Fruit fly (Drosophila melanogaster): ENCODE measurements around the gene ush.

ush gene

dm6 chr2L:439339-439738, 36.7 kb upstream of the ush start:
- TF ChIP-seq CG1233 (GFP tag; optimal IDR thresholded peaks at IDR 0.05) = no peak
- peak; percentile 22 for TF ChIP-seq phol (tag; optimal IDR thresholded peaks at IDR 0.05)
- TF ChIP-seq lola (GFP tag; optimal IDR thresholded peaks at IDR 0.05) = peak in 1 of 3 experiments; percentile 34
- peak; percentile 55 for TF ChIP-seq CG10979 (tag; optimal IDR thresholded peaks at IDR 0.05)
- peak; percentile 71 for TF ChIP-seq nom (GFP tag; optimal IDR thresholded peaks at IDR 0.05)
- peak; percentile 88 for TF ChIP-seq lbe (GFP tag; optimal IDR thresholded peaks at IDR 0.05)
- no peak for TF ChIP-seq CG3407 (GFP tag; optimal IDR thresholded peaks at IDR 0.05)
- no peak for TF ChIP-seq bbx (GFP tag; IDR thresholded peaks at IDR 0.05; ENCODE audit: partially characterized antibody)
- no peak for TF ChIP-seq Neu2 (GFP tag; optimal IDR thresholded peaks at IDR 0.05; ENCODE audit: borderline replicate concordance)
- TF ChIP-seq CG4424 (GFP tag; optimal IDR thresholded peaks at IDR 0.05) = peak; percentile 8
- peak; percentile 6 for TF ChIP-seq CG15601 (tag; optimal IDR thresholded peaks at IDR 0.05)
- peak; percentile 55 for TF ChIP-seq CG18262 (tag; optimal IDR thresholded peaks at IDR 0.05)
- peak; percentile 68 for TF ChIP-seq Drgx (GFP tag; IDR thresholded peaks at IDR 0.05)
- TF ChIP-seq ara (GFP tag; IDR thresholded peaks at IDR 0.05) = peak; percentile 55; the same call in 1 of the 2 replicates
- no peak for TF ChIP-seq Hmx (GFP tag; optimal IDR thresholded peaks at IDR 0.05)
- TF ChIP-seq CG14710 (tag; optimal IDR thresholded peaks at IDR 0.05) = peak; percentile 17
- TF ChIP-seq Bteb2 (GFP tag; optimal IDR thresholded peaks at IDR 0.05) = no peak
- TF ChIP-seq Xrp1 (GFP tag; IDR thresholded peaks at IDR 0.05) = peak; percentile 63
- TF ChIP-seq CG17361 (GFP tag; IDR thresholded peaks at IDR 0.05) = 0 out of 3 replicates have a peak, but pooled peaks have one; percentile 23
- peak; percentile 79 for TF ChIP-seq sens (GFP tag)
- no peak for TF ChIP-seq CG10462 (GFP tag; optimal IDR thresholded peaks at IDR 0.05)
- TF ChIP-seq CG10267 (tag; optimal IDR thresholded peaks at IDR 0.05) = peak; percentile 31
- peak; percentile 43 for TF ChIP-seq corto (GFP tag; optimal IDR thresholded peaks at IDR 0.05)
- peak; percentile 2 for TF ChIP-seq fd96Cb (tag; optimal IDR thresholded peaks at IDR 0.05)
- TF ChIP-seq CG17829 (tag; optimal IDR thresholded peaks at IDR 0.05) = peak; percentile 22
- peak; percentile 29 for TF ChIP-seq gem (tag; optimal IDR thresholded peaks at IDR 0.05)
- no peak for TF ChIP-seq dm (GFP tag; optimal IDR thresholded peaks at IDR 0.05)
- peak; percentile 29 for TF ChIP-seq Blimp-1 (GFP tag; optimal IDR thresholded peaks at IDR 0.05)
- TF ChIP-seq Spps (tag; optimal IDR thresholded peaks at IDR 0.05) = peak; percentile 15
- TF ChIP-seq CG2875 (GFP tag; optimal IDR thresholded peaks at IDR 0.05) = no peak
- peak; percentile 46 for TF ChIP-seq Med (GFP tag)
- peak; percentile 34 to 65 for TF ChIP-seq bsh (GFP tag; optimal IDR thresholded peaks at IDR 0.05)
- no peak for TF ChIP-seq usp (GFP tag; optimal IDR thresholded peaks at IDR 0.05)
- TF ChIP-seq CG7372 (GFP tag; IDR thresholded peaks at IDR 0.05) = no peak
- TF ChIP-seq Dfd (GFP tag; optimal IDR thresholded peaks at IDR 0.05) = no peak
- peak; percentile 55 for TF ChIP-seq dmrt11E (tag; optimal IDR thresholded peaks at IDR 0.05)
- peak; percentile 6 for TF ChIP-seq kni (GFP tag; optimal IDR thresholded peaks at IDR 0.05)
- no peak for TF ChIP-seq CG12071 (GFP tag; optimal IDR thresholded peaks at IDR 0.05)
- TF ChIP-seq crol (GFP tag; IDR thresholded peaks at IDR 0.05) = 0 out of 2 replicates have a peak, but pooled peaks have one; percentile 17
- TF ChIP-seq C15 (GFP tag; IDR thresholded peaks at IDR 0.05) = no peak
- TF ChIP-seq CG11085 (GFP tag; IDR thresholded peaks at IDR 0.05) = no peak
- TF ChIP-seq row (GFP tag; IDR thresholded peaks at IDR 0.05) = peak; percentile 12; the same call in 1 of the 3 replicates
- TF ChIP-seq CG17328 (GFP tag; IDR thresholded peaks at IDR 0.05) = no peak
- peak; percentile 96 for TF ChIP-seq D19A (tag; optimal IDR thresholded peaks at IDR 0.05)
- TF ChIP-seq CG2712 (tag; optimal IDR thresholded peaks at IDR 0.05) = peak; percentile 53

Measured in whole organism, embryonic.